Worm (Caenorhabditis elegans): ENCODE results near the gene rgs-10.

ce11 chrX:15008697-15009096, 46.1 kb downstream of the rgs-10 start:
- no peak for TF ChIP-seq hlh-30 (tag; optimal IDR thresholded peaks at IDR 0.05; ENCODE audit: insufficient read depth)
- TF ChIP-seq vab-7 (GFP tag; IDR thresholded peaks at IDR 0.05), result no peak
- TF ChIP-seq daf-12 (tag; optimal IDR thresholded peaks at IDR 0.05), result no peak
- no peak for TF ChIP-seq egl-27 (tag; optimal IDR thresholded peaks at IDR 0.05)
- TF ChIP-seq nhr-6 (tag; optimal IDR thresholded peaks at IDR 0.05), result no peak
